Fruit fly (Drosophila melanogaster) whole organism, embryonic: Measurements from ENCODE around the gene CG33784.

Experiments used
- Awh ChIP-seq: fragments of 200-800 bp; sonication (Bioruptor generic); IDR thresholded peaks from 2 replicates; pipeline ENCODE4, ENCODE4 v1.3.6; 2022; ENCODE audit warnings: missing biosample characterization, missing genetic modification characterization
- CG11398 ChIP-seq: fragments of 200-800 bp; sonication (Bioruptor generic); optimal IDR thresholded peaks from 2 replicates; lab custom pipeline; 2016; ENCODE audit warnings: missing biosample characterization, missing genetic modification characterization
- CG11723 ChIP-seq: fragments of 200-800 bp; sonication (Bioruptor generic); optimal IDR thresholded peaks from 2 replicates; lab custom pipeline; 2017; ENCODE audit warnings: missing biosample characterization, mild to moderate bottlenecking, missing genetic modification characterization
- CG1233 ChIP-seq: fragments of 200-800 bp; sonication (Bioruptor generic); optimal IDR thresholded peaks from 4 replicates; lab custom pipeline; 2018; ENCODE audit warnings: missing biosample characterization, mild to moderate bottlenecking, missing genetic modification characterization
- CG15073 ChIP-seq: fragments of 200-800 bp; sonication (Bioruptor generic); optimal IDR thresholded peaks from 2 replicates; lab custom pipeline; 2016; ENCODE audit warnings: missing biosample characterization, missing genetic modification characterization
- CG1529 ChIP-seq: fragments of 200-800 bp; sonication (Bioruptor generic); optimal IDR thresholded peaks from 3 replicates; lab custom pipeline; 2018; ENCODE audit warnings: missing biosample characterization, missing genetic modification characterization
- CG17361 ChIP-seq: fragments of 200-800 bp; sonication (Bioruptor generic); IDR thresholded peaks from 3 replicates; pipeline ENCODE4 v1.3.6; 2022; ENCODE audit warnings: missing biosample characterization, missing genetic modification characterization
- CG18011 ChIP-seq: fragments of 200-800 bp; sonication (Bioruptor generic); optimal IDR thresholded peaks from 2 replicates; lab custom pipeline; 2017; ENCODE audit warnings: missing biosample characterization, missing genetic modification characterization, mild to moderate bottlenecking, moderate library complexity, missing genotype
- CG32532 ChIP-seq: fragments of 200-800 bp; sonication (Bioruptor generic); IDR thresholded peaks from 2 replicates; pipeline ENCODE4 v1.3.6; 2022; ENCODE audit warnings: missing biosample characterization, missing genetic modification characterization
- CG34224 ChIP-seq: fragments of 200-800 bp; sonication (Bioruptor generic); IDR thresholded peaks from 3 replicates; pipeline ENCODE4 v1.3.6; 2022; ENCODE audit warnings: missing biosample characterization, missing genetic modification characterization; ENCODE audit not compliant: partially characterized antibody
- CG34376 ChIP-seq: fragments of 200-800 bp; sonication (Bioruptor generic); optimal IDR thresholded peaks from 2 replicates; lab custom pipeline; 2018; ENCODE audit warnings: missing biosample characterization, mild to moderate bottlenecking, missing genetic modification characterization
- CG4282 ChIP-seq: fragments of 200-800 bp; sonication (Bioruptor generic); optimal IDR thresholded peaks from 2 replicates; lab custom pipeline; 2016; ENCODE audit warnings: missing biosample characterization, missing genetic modification characterization
- CG4820 ChIP-seq: fragments of 200-800 bp; sonication (Bioruptor generic); optimal IDR thresholded peaks from 3 replicates; lab custom pipeline; 2016; ENCODE audit warnings: missing biosample characterization, missing genetic modification characterization
- CG6272 ChIP-seq: fragments of 200-800 bp; sonication (Bioruptor generic); IDR thresholded peaks from 2 replicates; pipeline ENCODE4 v1.3.6; 2022; ENCODE audit warnings: missing biosample characterization, missing genetic modification characterization
- CG6689 ChIP-seq: fragments of 200-800 bp; sonication (Bioruptor generic); IDR thresholded peaks from 2 replicates; pipeline ENCODE4 v1.3.6; 2022; ENCODE audit warnings: missing biosample characterization, missing genetic modification characterization
- CG7357 ChIP-seq: fragments of 200-800 bp; sonication (Bioruptor generic); IDR thresholded peaks from 3 replicates; pipeline ENCODE4 v1.3.6; 2022; ENCODE audit warnings: missing biosample characterization, missing genetic modification characterization
- CG7987 ChIP-seq: fragments of 200-800 bp; sonication (Bioruptor generic); optimal IDR thresholded peaks from 2 replicates; lab custom pipeline; 2018; ENCODE audit warnings: missing biosample characterization, mild to moderate bottlenecking, missing genetic modification characterization, moderate library complexity
- CG9215 ChIP-seq: fragments of 200-800 bp; sonication (Bioruptor generic); IDR thresholded peaks from 2 replicates; pipeline ENCODE4 v1.3.6; 2022; ENCODE audit warnings: missing biosample characterization, missing genetic modification characterization
- CG9932 ChIP-seq: fragments of 200-800 bp; sonication (Bioruptor generic); IDR thresholded peaks from 2 replicates; pipeline ENCODE4 v1.3.6; 2022; ENCODE audit warnings: missing biosample characterization, missing genetic modification characterization
- CrebB ChIP-seq: fragments of 200-800 bp; sonication (Bioruptor generic); optimal IDR thresholded peaks from 3 replicates; lab custom pipeline; 2018; ENCODE audit warnings: missing biosample characterization, mild to moderate bottlenecking, missing genetic modification characterization
- D19A ChIP-seq: fragments of 200-800 bp; optimal IDR thresholded peaks from 3 replicates; lab custom pipeline; 2019; ENCODE audit warnings: missing biosample characterization, mild to moderate bottlenecking, missing genetic modification characterization, moderate library complexity
- Doc3 ChIP-seq: fragments of 200-800 bp; sonication (Bioruptor generic); IDR thresholded peaks from 3 replicates; pipeline ENCODE4 v1.3.6; 2022; ENCODE audit warnings: missing biosample characterization, missing genetic modification characterization; ENCODE audit not compliant: partially characterized antibody
- Dref ChIP-seq: fragments of 200-800 bp; sonication (Bioruptor generic); IDR thresholded peaks from 2 replicates; pipeline ENCODE4 v1.3.6; 2022; ENCODE audit warnings: missing biosample characterization, missing genetic modification characterization
- ERR ChIP-seq: fragments of 200-800 bp; sonication (Bioruptor generic); optimal IDR thresholded peaks from 2 replicates; lab custom pipeline; 2016; ENCODE audit warnings: missing biosample characterization, missing genetic modification characterization
- Ets97D ChIP-seq: fragments of 200-800 bp; sonication (Bioruptor generic); optimal IDR thresholded peaks from 3 replicates; lab custom pipeline; 2016; ENCODE audit warnings: missing biosample characterization, missing genetic modification characterization
- H2.0 ChIP-seq: fragments of 200-800 bp; sonication (Bioruptor generic); IDR thresholded peaks from 2 replicates; pipeline ENCODE4 v1.3.6; 2022; ENCODE audit warnings: missing biosample characterization, missing genetic modification characterization
- HmgD ChIP-seq: fragments of 200-800 bp; sonication (Bioruptor generic); optimal IDR thresholded peaks from 3 replicates; lab custom pipeline; 2016; ENCODE audit warnings: missing biosample characterization, missing genetic modification characterization
- MTF-1 ChIP-seq: fragments of 200-800 bp; sonication (Bioruptor generic); optimal IDR thresholded peaks from 2 replicates; lab custom pipeline; 2018; ENCODE audit warnings: missing biosample characterization, mild to moderate bottlenecking, missing genetic modification characterization, borderline replicate concordance
- Spps ChIP-seq: fragments of 200-800 bp; sonication (Bioruptor generic); optimal IDR thresholded peaks from 2 replicates; lab custom pipeline; 2018; ENCODE audit warnings: missing biosample characterization, mild to moderate bottlenecking, missing genetic modification characterization
- Sry-δ ChIP-seq: fragments of 200-800 bp; sonication (Bioruptor generic); optimal IDR thresholded peaks from 2 replicates; lab custom pipeline; 2016; ENCODE audit warnings: missing biosample characterization, missing genetic modification characterization
- Stat92E ChIP-seq, 3 experiments: fragments of >200 bp in 2 of 3; fragments of 200-800 bp in 1 of 3; sonication (Bioruptor generic) in 1 of 3; optimal IDR thresholded peaks; 2 replicates each; lab custom pipeline; 2017 to 2019; ENCODE audit warnings: missing biosample characterization in 3 of 3, missing genetic modification characterization in 3 of 3, mild to moderate bottlenecking in 1 of 3, moderate library complexity in 1 of 3
- Trl ChIP-seq, 3 experiments: fragments of >200 bp in 2 of 3; fragments of 200-800 bp in 1 of 3; sonication (Bioruptor generic) in 1 of 3; optimal IDR thresholded peaks; 2 replicates in 1 of 3; 3 replicates in 2 of 3; lab custom pipeline; 2016 to 2017; ENCODE audit warnings: missing biosample characterization in 1 of 3, missing genetic modification characterization in 1 of 3
- ap ChIP-seq: fragments of 200-800 bp; sonication (Bioruptor generic); IDR thresholded peaks from 2 replicates; pipeline ENCODE4 v1.3.6; 2022; ENCODE audit warnings: missing biosample characterization, missing genetic modification characterization
- cato ChIP-seq: fragments of 200-800 bp; sonication (Bioruptor generic); optimal IDR thresholded peaks from 2 replicates; lab custom pipeline; 2016; ENCODE audit warnings: missing biosample characterization, missing genetic modification characterization, borderline replicate concordance
- chm ChIP-seq: fragments of 200-800 bp; sonication (Bioruptor generic); IDR thresholded peaks from 2 replicates; pipeline ENCODE4 v1.3.6; 2022; ENCODE audit warnings: missing biosample characterization, missing genetic modification characterization
- croc ChIP-seq: fragments of 200-800 bp; sonication (Bioruptor generic); conservative IDR thresholded peaks from 3 replicates; pipeline ENCODE4 v1.3.6; 2022; ENCODE audit warnings: missing biosample characterization, missing genetic modification characterization
- crp ChIP-seq, 2 experiments: fragments of 200-800 bp; sonication (Bioruptor generic); optimal IDR thresholded peaks; 2 replicates in 1 of 2; 3 replicates in 1 of 2; lab custom pipeline; 2017; ENCODE audit warnings: missing biosample characterization in 2 of 2, missing genetic modification characterization in 2 of 2, mild to moderate bottlenecking in 1 of 2, moderate library complexity in 1 of 2
- cwo ChIP-seq: fragments of 200-800 bp; sonication (Bioruptor generic); optimal IDR thresholded peaks from 3 replicates; lab custom pipeline; 2017; ENCODE audit warnings: missing biosample characterization, missing genetic modification characterization, mild to moderate bottlenecking, moderate library complexity, missing genetic modification reagents
- disco-r ChIP-seq: fragments of 200-800 bp; sonication (Bioruptor generic); optimal IDR thresholded peaks from 2 replicates; lab custom pipeline; 2016; ENCODE audit warnings: missing biosample characterization, missing genetic modification characterization
- ems ChIP-seq: fragments of 200-800 bp; sonication (Bioruptor generic); optimal IDR thresholded peaks from 3 replicates; lab custom pipeline; 2016; ENCODE audit warnings: missing biosample characterization, missing genetic modification characterization
- eve ChIP-seq, 2 experiments: fragments of >200 bp; optimal IDR thresholded peaks; 2 replicates each; lab custom pipeline; 2017; ENCODE audit warnings: missing biosample characterization in 2 of 2, missing genetic modification characterization in 2 of 2
- lov ChIP-seq, 2 experiments: fragments of 200-800 bp in 1 of 2; fragments of >200 bp in 1 of 2; sonication (Bioruptor generic) in 1 of 2; IDR thresholded peaks in 1 of 2; optimal IDR thresholded peaks in 1 of 2; 2 replicates in 1 of 2; 3 replicates in 1 of 2; pipeline versions ENCODE4 v1.3.6 to Lab custom; 2017 to 2022; ENCODE audit warnings: missing biosample characterization in 1 of 2, missing genetic modification characterization in 1 of 2
- mam ChIP-seq: fragments of 200-800 bp; sonication (Bioruptor generic); optimal IDR thresholded peaks from 3 replicates; lab custom pipeline; 2016; ENCODE audit warnings: missing biosample characterization, missing genetic modification characterization
- odd ChIP-seq: fragments of 200-800 bp; sonication (Bioruptor generic); optimal IDR thresholded peaks from 2 replicates; lab custom pipeline; 2017; ENCODE audit warnings: missing biosample characterization, mild to moderate bottlenecking, missing genetic modification characterization
- pum ChIP-seq: fragments of 200-800 bp; sonication (Bioruptor generic); optimal IDR thresholded peaks from 2 replicates; lab custom pipeline; 2016; ENCODE audit warnings: missing biosample characterization, missing genetic modification characterization
- ro ChIP-seq: fragments of 200-800 bp; sonication (Bioruptor generic); IDR thresholded peaks from 2 replicates; pipeline ENCODE4 v1.3.6; 2022; ENCODE audit warnings: missing biosample characterization, missing genetic modification characterization
- run ChIP-seq: fragments of 200-800 bp; sonication (Bioruptor generic); optimal IDR thresholded peaks from 3 replicates; lab custom pipeline; 2018; ENCODE audit warnings: missing biosample characterization, mild to moderate bottlenecking, missing genetic modification characterization
- sens ChIP-seq: fragments of 200-800 bp; sonication (Bioruptor generic); peaks from one replicate; lab custom pipeline; 2016; ENCODE audit warnings: missing biosample characterization, missing genetic modification characterization
- sr ChIP-seq: fragments of 200-800 bp; sonication (Bioruptor generic); IDR thresholded peaks from 3 replicates; pipeline ENCODE4 v1.3.6; 2022; ENCODE audit warnings: missing biosample characterization, missing genetic modification characterization
- sug ChIP-seq: fragments of 200-800 bp; optimal IDR thresholded peaks from 2 replicates; lab custom pipeline; 2019; ENCODE audit warnings: missing biosample characterization, mild to moderate bottlenecking, missing genetic modification characterization, moderate library complexity
- zf30C ChIP-seq: fragments of 200-800 bp; sonication (Bioruptor generic); optimal IDR thresholded peaks from 3 replicates; lab custom pipeline; 2018; ENCODE audit warnings: missing biosample characterization, mild to moderate bottlenecking, missing genetic modification characterization

Gene CG33784

DNA sequence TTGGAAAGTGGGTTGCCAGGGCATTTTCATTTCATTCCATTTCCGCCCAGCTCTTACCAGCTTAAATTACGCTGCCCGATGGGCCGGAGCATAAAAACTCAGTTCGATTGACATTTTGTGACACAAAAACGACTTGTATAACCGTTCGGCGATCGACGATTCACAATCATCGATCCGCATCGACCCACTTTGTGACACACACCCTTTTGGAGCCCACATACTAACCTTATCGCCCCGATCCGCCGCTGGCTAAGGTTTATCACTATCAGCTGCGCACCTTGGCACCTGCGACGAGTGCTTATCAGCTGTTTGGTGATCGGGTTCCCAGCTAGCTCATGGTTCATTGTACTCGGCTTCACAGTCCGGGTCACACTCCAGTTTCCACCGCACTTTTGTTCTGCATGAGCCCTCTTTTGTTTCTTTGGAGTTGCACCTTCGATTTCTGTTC, 31.7 kb downstream of the CG33784 start (continued):
- TF ChIP-seq pum (GFP tag; lab: Kevin White, UChicago) (no peak), CG7357 (GFP tag; lab: Robert Waterston, UW) (no peak), Ets97D (GFP tag; lab: Kevin White, UChicago) (no peak), ap (no peak), CG9932 (GFP tag; lab: Robert Waterston, UW) (no peak), ERR (GFP tag; lab: Kevin White, UChicago) (no peak), CG9215 (GFP tag; lab: Robert Waterston, UW) (no peak), zf30C (no peak), CG11723 (GFP tag; lab: Kevin White, UChicago) (no peak), ro (GFP tag; lab: Robert Waterston, UW) (no peak), CG32532 (GFP tag; lab: Robert Waterston, UW) (0 out of 2 replicates have a peak, but pooled peaks have one; percentile 24), run (tag; lab: Kevin White, UChicago) (no peak), cwo (GFP tag; lab: Kevin White, UChicago) (peak; percentile 74), sens (GFP tag; lab: Kevin White, UChicago) (no peak), disco-r (GFP tag; lab: Kevin White, UChicago) (no peak), CG34376 (GFP tag; lab: Kevin White, UChicago) (peak; percentile 90), CrebB (tag; lab: Kevin White, UChicago) (no peak), sug (tag; lab: Kevin White, UChicago) (peak; percentile 92), CG6272 (GFP tag; lab: Robert Waterston, UW) (no peak), CG4820 (GFP tag; lab: Kevin White, UChicago) (no peak), Sry-δ (GFP tag; lab: Kevin White, UChicago) (no peak), croc (GFP tag; lab: Robert Waterston, UW) (no peak), MTF-1 (GFP tag; lab: Kevin White, UChicago) (no peak), Doc3 (GFP tag; lab: Robert Waterston, UW) (no peak), CG11398 (no peak), CG17361 (GFP tag; lab: Robert Waterston, UW) (no peak), CG7987 (GFP tag; lab: Kevin White, UChicago) (no peak), CG18011 (GFP tag; lab: Kevin White, UChicago) (no peak), CG1233 (GFP tag; lab: Kevin White, UChicago) (no peak), cato (no peak), Dref (GFP tag; lab: Robert Waterston, UW) (no peak), Trl (optimal IDR thresholded peaks at IDR 0.05; lab: Kevin White, UChicago) (no peak), Trl (GFP tag; optimal IDR thresholded peaks at IDR 0.05; lab: Kevin White, UChicago) (no peak), H2.0 (no peak), odd (GFP tag; lab: Kevin White, UChicago) (no peak), CG4282 (GFP tag; lab: Kevin White, UChicago) (no peak), lov (optimal IDR thresholded peaks at IDR 0.05; lab: Kevin White, UChicago) (no peak), lov (GFP tag; IDR thresholded peaks at IDR 0.05; lab: Robert Waterston, UW) (no peak), CG15073 (GFP tag; lab: Kevin White, UChicago) (no peak), eve (GFP tag; optimal IDR thresholded peaks at IDR 0.05; lab: Kevin White, UChicago) (no peak), mam (GFP tag; lab: Kevin White, UChicago) (no peak), CG34224 (GFP tag; lab: Robert Waterston, UW) (no peak), CG6689 (GFP tag; lab: Robert Waterston, UW) (no peak), sr (GFP tag; lab: Robert Waterston, UW) (no peak), chm (peak; percentile 62; the same call in 1 of the 2 replicates), ems (GFP tag; lab: Kevin White, UChicago) (no peak), Awh (GFP tag; lab: Robert Waterston, UW) (no peak), Spps (tag; lab: Kevin White, UChicago) (no peak), CG1529 (no peak), Stat92E (GFP tag; optimal IDR thresholded peaks at IDR 0.05; lab: Kevin White, UChicago) (no peak), D19A (tag; lab: Kevin White, UChicago) (no peak), crp (GFP tag; optimal IDR thresholded peaks at IDR 0.05; lab: Kevin White, UChicago) (peak in 1 of 2 experiments; percentile 7), HmgD (GFP tag; lab: Kevin White, UChicago) (no peak)
